Worm (Caenorhabditis elegans) whole organism, late embryonic: Measurements from ENCODE around the gene vhl-1.
A peak's percentile ranks its signal among the peaks of the same experiment; 100 is the strongest.

Source experiments
- C08G9.2 ChIP-seq: sonication (generic microtip); optimal IDR thresholded peaks from 2 replicates; lab custom pipeline; 2016; ENCODE audit warnings: mild to moderate bottlenecking, missing genetic modification characterization, moderate library complexity, missing compliant biosample characterization
- C38D4.7 ChIP-seq: fragments of 200-800 bp; sonication (Bioruptor generic); optimal IDR thresholded peaks from 2 replicates; lab custom pipeline; 2018; ENCODE audit warnings: mild to moderate bottlenecking, missing genetic modification characterization, moderate library complexity, missing compliant biosample characterization
- ama-1 ChIP-seq: fragments of 150-350 bp; optimal IDR thresholded peaks from 2 replicates; lab custom pipeline; 2014
- ceh-18 ChIP-seq: sonication (generic microtip); optimal IDR thresholded peaks from 2 replicates; lab custom pipeline; 2016; ENCODE audit warnings: missing genetic modification characterization, missing compliant biosample characterization
- ceh-2 ChIP-seq: sonication (generic microtip); optimal IDR thresholded peaks from 2 replicates; lab custom pipeline; 2016; ENCODE audit warnings: missing genotype, missing genetic modification characterization, missing compliant biosample characterization
- ceh-22 ChIP-seq: sonication (generic microtip); optimal IDR thresholded peaks from 2 replicates; lab custom pipeline; 2017; ENCODE audit warnings: missing biosample characterization, missing genetic modification characterization
- ceh-30 ChIP-seq: fragments of 150-350 bp; optimal IDR thresholded peaks from 2 replicates; lab custom pipeline; 2014; ENCODE audit warnings: missing biosample characterization, missing genetic modification characterization
- ceh-45 ChIP-seq: fragments of 200-800 bp; sonication (Bioruptor generic); IDR thresholded peaks from 2 replicates; pipeline ENCODE4 v1.3.6; 2022; ENCODE audit warnings: missing genetic modification reagents, missing genetic modification characterization, missing compliant biosample characterization
- ceh-6 ChIP-seq: fragments of 200-800 bp; sonication (Bioruptor generic); optimal IDR thresholded peaks from 2 replicates; lab custom pipeline; 2018; ENCODE audit warnings: mild to moderate bottlenecking, missing genetic modification characterization, missing compliant biosample characterization
- ceh-9 ChIP-seq: sonication (generic microtip); optimal IDR thresholded peaks from 2 replicates; lab custom pipeline; 2016; ENCODE audit warnings: mild to moderate bottlenecking, missing genetic modification characterization, inconsistent platforms, missing compliant biosample characterization
- che-1 ChIP-seq: sonication (generic microtip); optimal IDR thresholded peaks from 2 replicates; lab custom pipeline; 2016; ENCODE audit warnings: mild to moderate bottlenecking, missing genetic modification characterization, missing compliant biosample characterization
- elt-2 ChIP-seq: sonication (generic microtip); optimal IDR thresholded peaks from 2 replicates; lab custom pipeline; 2016; ENCODE audit warnings: missing genetic modification reagents, missing genetic modification characterization, missing compliant biosample characterization
- ets-4 ChIP-seq: sonication (generic microtip); optimal IDR thresholded peaks from 2 replicates; lab custom pipeline; 2016; ENCODE audit warnings: missing genetic modification characterization, missing compliant biosample characterization
- eyg-1 ChIP-seq: sonication (generic microtip); optimal IDR thresholded peaks from 2 replicates; lab custom pipeline; 2016; ENCODE audit warnings: missing genotype, missing genetic modification characterization, missing compliant biosample characterization
- fax-1 ChIP-seq: sonication (generic microtip); optimal IDR thresholded peaks from 2 replicates; lab custom pipeline; 2016; ENCODE audit warnings: missing genotype, missing genetic modification characterization, missing compliant biosample characterization
- fkh-6 ChIP-seq: sonication (generic microtip); optimal IDR thresholded peaks from 2 replicates; lab custom pipeline; 2016; ENCODE audit warnings: missing genetic modification characterization, missing compliant biosample characterization
- gmeb-2 ChIP-seq: sonication (generic microtip); optimal IDR thresholded peaks from 2 replicates; lab custom pipeline; 2016; ENCODE audit warnings: missing genetic modification characterization, inconsistent platforms, missing compliant biosample characterization
- hlh-15 ChIP-seq: sonication (generic microtip); optimal IDR thresholded peaks from 2 replicates; lab custom pipeline; 2016; ENCODE audit warnings: missing genetic modification characterization, missing compliant biosample characterization
- lin-11 ChIP-seq: fragments of 200-800 bp; sonication (Bioruptor generic); optimal IDR thresholded peaks from 2 replicates; lab custom pipeline; 2018; ENCODE audit warnings: mild to moderate bottlenecking, missing genetic modification characterization, missing compliant biosample characterization
- madf-2 ChIP-seq: sonication (generic microtip); optimal IDR thresholded peaks from 2 replicates; lab custom pipeline; 2017; ENCODE audit warnings: missing genetic modification characterization, missing compliant biosample characterization
- nfya-1 ChIP-seq: sonication (generic microtip); optimal IDR thresholded peaks from 2 replicates; lab custom pipeline; 2017; ENCODE audit warnings: missing genetic modification characterization, mild to moderate bottlenecking, missing compliant biosample characterization, antibody characterized with exemption, moderate library complexity
- nhr-11 ChIP-seq: fragments of 150-350 bp; optimal IDR thresholded peaks from 2 replicates; lab custom pipeline; 2014; ENCODE audit warnings: missing biosample characterization, missing genetic modification characterization
- npax-4 ChIP-seq: sonication (generic microtip); optimal IDR thresholded peaks from 2 replicates; lab custom pipeline; 2016; ENCODE audit warnings: missing genetic modification characterization, missing compliant biosample characterization
- pag-3 ChIP-seq: sonication (generic microtip); optimal IDR thresholded peaks from 2 replicates; lab custom pipeline; 2016; ENCODE audit warnings: missing compliant biosample characterization, missing genetic modification characterization, borderline replicate concordance
- pat-9 ChIP-seq: fragments of 200-800 bp; sonication (Bioruptor generic); optimal IDR thresholded peaks from 2 replicates; lab custom pipeline; 2018; ENCODE audit warnings: mild to moderate bottlenecking, missing genetic modification characterization, moderate library complexity, missing compliant biosample characterization
- pax-1 ChIP-seq: fragments of 150-350 bp; optimal IDR thresholded peaks from 2 replicates; lab custom pipeline; 2014; ENCODE audit warnings: missing biosample characterization, missing genetic modification characterization
- pha-2 ChIP-seq: sonication (generic microtip); optimal IDR thresholded peaks from 2 replicates; lab custom pipeline; 2017; ENCODE audit warnings: mild to moderate bottlenecking, missing genetic modification characterization, missing compliant biosample characterization
- pqm-1 ChIP-seq: sonication (generic microtip); optimal IDR thresholded peaks from 2 replicates; lab custom pipeline; 2016; ENCODE audit warnings: missing genetic modification characterization, missing compliant biosample characterization
- pros-1 ChIP-seq: fragments of 150-350 bp; optimal IDR thresholded peaks from 2 replicates; lab custom pipeline; 2014; ENCODE audit warnings: missing biosample characterization, missing genetic modification reagents, missing genetic modification characterization
- rnt-1 ChIP-seq: sonication (generic microtip); optimal IDR thresholded peaks from 2 replicates; lab custom pipeline; 2016; ENCODE audit warnings: missing genetic modification characterization, missing compliant biosample characterization
- sox-4 ChIP-seq: sonication (generic microtip); optimal IDR thresholded peaks from 2 replicates; lab custom pipeline; 2017; ENCODE audit warnings: mild to moderate bottlenecking, missing genetic modification characterization, inconsistent platforms, missing compliant biosample characterization
- tbx-2 ChIP-seq: sonication (generic microtip); optimal IDR thresholded peaks from 2 replicates; lab custom pipeline; 2016; ENCODE audit warnings: missing genetic modification characterization, missing compliant biosample characterization
- ttx-3 ChIP-seq: sonication (generic microtip); optimal IDR thresholded peaks from 2 replicates; lab custom pipeline; 2016; ENCODE audit warnings: missing genetic modification reagents, missing genetic modification characterization, missing compliant biosample characterization
- unc-3 ChIP-seq, 2 experiments: fragments of 200-800 bp in 1 of 2; sonication (Bioruptor generic) in 1 of 2; sonication (generic microtip) in 1 of 2; conservative IDR thresholded peaks in 1 of 2; optimal IDR thresholded peaks in 1 of 2; 2 replicates each; pipeline versions ENCODE4 v1.3.6 to Lab custom; 2016 to 2022; ENCODE audit warnings: missing compliant biosample characterization in 2 of 2, missing genetic modification characterization in 2 of 2, missing genetic modification reagents in 1 of 2
- unc-42 ChIP-seq: sonication (generic microtip); optimal IDR thresholded peaks from 2 replicates; lab custom pipeline; 2016; ENCODE audit warnings: missing genotype, missing genetic modification characterization, missing compliant biosample characterization
- zip-5 ChIP-seq: sonication (generic microtip); optimal IDR thresholded peaks from 2 replicates; lab custom pipeline; 2016; ENCODE audit warnings: missing genetic modification characterization, missing compliant biosample characterization

vhl-1 gene

DNA sequence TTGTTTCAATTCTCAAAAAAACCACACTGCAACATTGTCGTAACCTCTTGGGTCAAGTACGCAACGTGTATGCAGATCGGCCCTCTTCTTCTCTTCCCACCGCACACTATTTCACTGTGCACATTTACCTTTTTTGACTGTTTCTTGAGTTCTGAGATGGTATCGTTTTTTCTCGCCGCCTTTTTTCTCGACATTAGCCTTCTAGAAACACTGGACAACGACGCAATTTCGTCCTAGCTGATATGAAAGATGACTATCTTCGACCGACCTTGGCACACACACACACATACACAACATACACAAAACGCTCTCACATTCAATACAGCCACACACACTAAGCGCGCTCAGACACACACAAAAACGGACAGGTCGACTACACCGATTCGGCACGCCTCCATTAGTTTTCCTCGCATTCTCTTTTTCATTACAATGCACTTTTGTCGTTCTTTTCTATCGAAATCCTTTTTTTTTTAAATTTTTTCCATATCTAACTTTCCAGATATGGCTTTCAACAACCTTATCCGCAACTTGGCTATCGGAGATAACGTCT is 32.3 kb downstream of the vhl-1 start, which contains the start of gene aco-1:
TSS of gene aco-1 (plus strand) at position 500 of the 550 bp plus-strand sequence.
- TF ChIP-seq rnt-1 (tag; lab: Kevin White, UChicago) (no peak), lin-11 (tag; lab: Kevin White, UChicago) (no peak), madf-2 (tag; lab: Kevin White, UChicago) (no peak), pqm-1 (tag; lab: Kevin White, UChicago) (no peak), tbx-2 (tag; lab: Kevin White, UChicago) (peak; percentile 20), ceh-45 (GFP tag; lab: Robert Waterston, UW) (0 out of 2 replicates have a peak, but pooled peaks have one; percentile 25), pat-9 (tag; lab: Kevin White, UChicago) (no peak), unc-3 (GFP tag; conservative IDR thresholded peaks at IDR 0.05; lab: Robert Waterston, UW) (no peak), unc-3 (tag; optimal IDR thresholded peaks at IDR 0.05; lab: Kevin White, UChicago) (no peak), fax-1 (tag; lab: Kevin White, UChicago) (no peak), npax-4 (tag; lab: Kevin White, UChicago) (no peak), nhr-11 (tag; lab: Kevin White, UChicago) (no peak), C38D4.7 (GFP tag; lab: Kevin White, UChicago) (no peak), ceh-18 (tag; lab: Kevin White, UChicago) (no peak), gmeb-2 (tag; lab: Kevin White, UChicago) (no peak), ceh-22 (no peak), fkh-6 (no peak), pag-3 (no peak), pha-2 (tag; lab: Kevin White, UChicago) (no peak), sox-4 (tag; lab: Kevin White, UChicago) (no peak), elt-2 (peak; percentile 69), ceh-30 (tag; lab: Kevin White, UChicago) (no peak), ama-1 (lab: Kevin White, UChicago) (no peak), ceh-9 (no peak)

DNA sequence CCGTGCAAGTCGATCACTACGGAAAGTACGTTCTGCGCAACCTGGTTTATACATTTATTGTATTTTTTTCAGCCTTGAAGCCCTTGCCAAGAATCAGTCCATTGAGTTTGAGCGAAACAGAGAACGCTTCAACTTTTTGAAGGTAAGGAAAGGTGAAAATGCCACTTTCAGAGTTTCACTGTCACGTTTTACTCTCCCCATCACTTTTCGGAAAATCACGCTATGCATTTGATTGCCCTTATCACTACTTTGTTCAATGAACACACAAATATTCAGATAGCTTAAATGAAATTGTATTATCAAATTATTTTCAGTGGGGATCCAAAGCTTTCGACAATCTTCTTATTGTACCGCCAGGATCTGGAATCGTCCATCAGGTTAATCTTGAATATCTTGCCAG is 33.3 kb downstream of the vhl-1 start:
- TF ChIP-seq tbx-2 (tag; lab: Kevin White, UChicago) (no peak), pros-1 (no peak), nfya-1 (no peak), ttx-3 (no peak), hlh-15 (tag; lab: Kevin White, UChicago) (no peak), ceh-6 (GFP tag; lab: Kevin White, UChicago) (no peak), zip-5 (tag; lab: Kevin White, UChicago) (no peak), ets-4 (tag; lab: Kevin White, UChicago) (no peak), ceh-30 (tag; lab: Kevin White, UChicago) (no peak), eyg-1 (tag; lab: Kevin White, UChicago) (no peak), sox-4 (tag; lab: Kevin White, UChicago) (no peak), pax-1 (tag; lab: Kevin White, UChicago) (no peak), che-1 (tag; lab: Kevin White, UChicago) (no peak)
- TF ChIP-seq, all 69 proteins: peak for 0

DNA sequence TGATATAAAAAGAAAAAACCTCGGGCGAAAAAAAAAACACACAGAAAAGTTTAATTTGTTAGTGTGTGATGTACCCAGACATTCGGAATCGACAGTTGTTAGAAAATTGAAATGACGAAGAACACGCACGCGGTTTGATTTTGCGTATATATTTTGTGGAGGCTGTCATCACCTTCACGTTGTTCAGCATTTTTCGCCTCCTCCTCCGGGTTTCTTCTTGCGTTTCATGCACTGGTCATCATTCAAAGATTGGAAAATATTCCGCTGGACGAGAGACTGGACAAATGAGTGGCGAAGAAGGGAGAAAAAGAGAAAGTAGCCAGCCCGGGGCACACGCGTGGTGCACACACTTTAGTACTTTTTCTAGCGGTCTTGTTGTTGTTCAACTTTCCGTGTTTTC is 37.7 kb downstream of the vhl-1 start:
- TF ChIP-seq zip-5 (tag; lab: Kevin White, UChicago) (no peak), C08G9.2 (tag; lab: Kevin White, UChicago) (no peak), ama-1 (lab: Kevin White, UChicago) (no peak), ceh-6 (GFP tag; lab: Kevin White, UChicago) (no peak), pros-1 (no peak), ceh-2 (no peak), C38D4.7 (GFP tag; lab: Kevin White, UChicago) (no peak), ceh-9 (no peak)

DNA sequence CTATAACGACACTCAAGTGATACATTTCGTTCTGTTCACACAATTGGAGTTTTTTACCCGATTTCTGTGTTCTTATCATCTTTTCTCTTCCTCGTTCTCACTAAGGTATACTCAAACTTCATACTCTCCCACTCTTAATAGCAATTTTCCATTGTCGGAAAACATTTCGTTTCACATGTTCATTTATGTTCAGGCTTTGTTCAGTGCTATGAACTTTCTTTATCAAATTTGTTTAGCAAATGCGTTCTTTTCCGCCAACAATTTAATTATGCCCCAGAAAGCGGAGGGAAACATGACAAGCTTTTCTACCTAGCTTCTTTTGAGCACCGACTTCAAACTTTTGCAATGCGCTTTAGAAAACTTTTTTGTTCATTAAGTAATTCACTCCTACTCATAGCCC is 38.3 kb downstream of the vhl-1 start:
- TF ChIP-seq unc-42 (peak; percentile 71), npax-4 (tag; lab: Kevin White, UChicago) (no peak)
